1 fruit fly cellular context compared by ENCODE assay signal in genomic region chr2L:5256036-5256846, dm6.
TF ChIP-seq lines count a peak whose summit lies in the region.

No protein-coding gene starts in this region.

TF ChIP-seq in whole organism, embryonic, 481 proteins besides CTCF, POLR2A, EP300 and RAD21 (continued from another document and continues in another):
- no peak for TF ChIP-seq CG34422 (GFP tag; IDR thresholded peaks at IDR 0.05; lab: Robert Waterston, UW)
- TF ChIP-seq CG17912 (GFP tag; optimal IDR thresholded peaks at IDR 0.05; lab: Kevin White, UChicago): no peak
- TF ChIP-seq bbx (GFP tag; IDR thresholded peaks at IDR 0.05; lab: Robert Waterston, UW; ENCODE audit: partially characterized antibody): no peak
- no peak for TF ChIP-seq ERR (GFP tag; optimal IDR thresholded peaks at IDR 0.05; lab: Kevin White, UChicago)
- TF ChIP-seq CG10366 (GFP tag; IDR thresholded peaks at IDR 0.05; lab: Robert Waterston, UW): peak; percentile 24; the same call in 1 of the 2 replicates
- no peak for TF ChIP-seq HLH4C (GFP tag; IDR thresholded peaks at IDR 0.05; lab: Robert Waterston, UW; ENCODE audit: partially characterized antibody)
- TF ChIP-seq hth (optimal IDR thresholded peaks at IDR 0.05; lab: Kevin White, UChicago): no peak
- no peak for TF ChIP-seq CG17612 (GFP tag; IDR thresholded peaks at IDR 0.05; lab: Robert Waterston, UW)
- TF ChIP-seq mam (GFP tag; optimal IDR thresholded peaks at IDR 0.05; lab: Kevin White, UChicago): no peak
- TF ChIP-seq Dll (GFP tag; IDR thresholded peaks at IDR 0.05; lab: Robert Waterston, UW; ENCODE audit: partially characterized antibody): no peak
- no peak for TF ChIP-seq CG6175 (GFP tag; IDR thresholded peaks at IDR 0.05; lab: Robert Waterston, UW)
- peak; percentile 49 for TF ChIP-seq YL-1 (GFP tag; optimal IDR thresholded peaks at IDR 0.05; lab: Kevin White, UChicago)
- TF ChIP-seq cas (GFP tag; IDR thresholded peaks at IDR 0.05; lab: Robert Waterston, UW): no peak
- no peak for TF ChIP-seq Stat92E (GFP tag; optimal IDR thresholded peaks at IDR 0.05; lab: Kevin White, UChicago)
- peak; percentile 21; the same call in 1 of the 2 replicates for TF ChIP-seq Ada2b (GFP tag; IDR thresholded peaks at IDR 0.05; lab: Robert Waterston, UW)
- TF ChIP-seq gce (GFP tag; IDR thresholded peaks at IDR 0.05; lab: Robert Waterston, UW): peak; percentile 68
- no peak for TF ChIP-seq nerfin-2 (GFP tag; IDR thresholded peaks at IDR 0.05; lab: Robert Waterston, UW; ENCODE audit: partially characterized antibody)
- TF ChIP-seq jing (GFP tag; optimal IDR thresholded peaks at IDR 0.05; lab: Kevin White, UChicago): no peak
- TF ChIP-seq crc (GFP tag; optimal IDR thresholded peaks at IDR 0.05; lab: Kevin White, UChicago): no peak
- TF ChIP-seq NFAT (GFP tag; IDR thresholded peaks at IDR 0.05; lab: Robert Waterston, UW): no peak
- peak; percentile 33 for TF ChIP-seq phol (tag; optimal IDR thresholded peaks at IDR 0.05; lab: Kevin White, UChicago)
- no peak for TF ChIP-seq CG4404 (GFP tag; IDR thresholded peaks at IDR 0.05; lab: Robert Waterston, UW)
- peak in 1 of 3 experiments; percentile 69 for TF ChIP-seq lola (GFP tag; optimal IDR thresholded peaks at IDR 0.05; lab: Kevin White, UChicago)
- peak; percentile 36 for TF ChIP-seq run (tag; optimal IDR thresholded peaks at IDR 0.05; lab: Kevin White, UChicago)
- peak; percentile 46 for TF ChIP-seq CG17359 (tag; optimal IDR thresholded peaks at IDR 0.05; lab: Kevin White, UChicago)
- peak; percentile 25 for TF ChIP-seq odd (GFP tag; optimal IDR thresholded peaks at IDR 0.05; lab: Kevin White, UChicago)
- no peak for TF ChIP-seq gcm2 (GFP tag; optimal IDR thresholded peaks at IDR 0.05; lab: Kevin White, UChicago)
- TF ChIP-seq z (GFP tag; IDR thresholded peaks at IDR 0.05; lab: Robert Waterston, UW): peak; percentile 66
- no peak for TF ChIP-seq CG7372 (GFP tag; IDR thresholded peaks at IDR 0.05; lab: Robert Waterston, UW)
- no peak for TF ChIP-seq Sry-δ (GFP tag; optimal IDR thresholded peaks at IDR 0.05; lab: Kevin White, UChicago)
- no peak for TF ChIP-seq Dek (tag; optimal IDR thresholded peaks at IDR 0.05; lab: Kevin White, UChicago)
- 0 out of 2 replicates have a peak, but pooled peaks have one; percentile 11 for TF ChIP-seq ttk (GFP tag; IDR thresholded peaks at IDR 0.05; lab: Robert Waterston, UW)
- TF ChIP-seq CG12155 (GFP tag; optimal IDR thresholded peaks at IDR 0.05; lab: Kevin White, UChicago): no peak
- TF ChIP-seq CG14014 (GFP tag; IDR thresholded peaks at IDR 0.05; lab: Robert Waterston, UW): peak; percentile 17; the same call in 1 of the 2 replicates
- TF ChIP-seq CG15601 (tag; optimal IDR thresholded peaks at IDR 0.05; lab: Kevin White, UChicago): peak; percentile 62
- TF ChIP-seq tio (GFP tag; optimal IDR thresholded peaks at IDR 0.05; lab: Kevin White, UChicago): peak; percentile 30
- no peak for TF ChIP-seq CG11695 (GFP tag; IDR thresholded peaks at IDR 0.05; lab: Robert Waterston, UW)
- TF ChIP-seq HmgZ (tag; optimal IDR thresholded peaks at IDR 0.05; lab: Kevin White, UChicago): no peak
- TF ChIP-seq Trl (optimal IDR thresholded peaks at IDR 0.05; lab: Kevin White, UChicago): no peak
- TF ChIP-seq Trl (GFP tag; optimal IDR thresholded peaks at IDR 0.05; lab: Kevin White, UChicago): peak; percentile 48
- TF ChIP-seq CG14965 (GFP tag; optimal IDR thresholded peaks at IDR 0.05; lab: Kevin White, UChicago; ENCODE audit: borderline replicate concordance): no peak
- no peak for TF ChIP-seq CG8765 (GFP tag; IDR thresholded peaks at IDR 0.05; lab: Robert Waterston, UW)
- no peak for TF ChIP-seq CG13287 (GFP tag; IDR thresholded peaks at IDR 0.05; lab: Robert Waterston, UW; ENCODE audit: partially characterized antibody)
- TF ChIP-seq CG34376 (GFP tag; optimal IDR thresholded peaks at IDR 0.05; lab: Kevin White, UChicago): peak; percentile 13
- TF ChIP-seq ems (GFP tag; optimal IDR thresholded peaks at IDR 0.05; lab: Kevin White, UChicago): peak; percentile 5
- TF ChIP-seq crp (GFP tag; optimal IDR thresholded peaks at IDR 0.05; lab: Kevin White, UChicago): no peak
- peak; percentile 14 for TF ChIP-seq CG10462 (GFP tag; optimal IDR thresholded peaks at IDR 0.05; lab: Kevin White, UChicago)
- TF ChIP-seq lbe (GFP tag; optimal IDR thresholded peaks at IDR 0.05; lab: Kevin White, UChicago): peak; percentile 85
- peak; percentile 34 for TF ChIP-seq CG2712 (tag; optimal IDR thresholded peaks at IDR 0.05; lab: Kevin White, UChicago)
- no peak for TF ChIP-seq CG9215 (GFP tag; IDR thresholded peaks at IDR 0.05; lab: Robert Waterston, UW)
- peak; percentile 66 for TF ChIP-seq twi (tag; optimal IDR thresholded peaks at IDR 0.05; lab: Kevin White, UChicago)
- TF ChIP-seq CG4854 (GFP tag; optimal IDR thresholded peaks at IDR 0.05; lab: Kevin White, UChicago): no peak
- no peak for TF ChIP-seq CG7963 (GFP tag; IDR thresholded peaks at IDR 0.05; lab: Robert Waterston, UW; ENCODE audit: partially characterized antibody)
- TF ChIP-seq Adf1 (GFP tag; IDR thresholded peaks at IDR 0.05; lab: Robert Waterston, UW): no peak
- peak; percentile 39 for TF ChIP-seq CG12391 (tag; optimal IDR thresholded peaks at IDR 0.05; lab: Kevin White, UChicago)
- TF ChIP-seq CG5953 (GFP tag; IDR thresholded peaks at IDR 0.05; lab: Robert Waterston, UW): no peak
- TF ChIP-seq Atf3 (GFP tag; optimal IDR thresholded peaks at IDR 0.05; lab: Kevin White, UChicago): no peak
- TF ChIP-seq ewg (GFP tag; optimal IDR thresholded peaks at IDR 0.05; lab: Kevin White, UChicago): no peak
- TF ChIP-seq CG7271 (tag; optimal IDR thresholded peaks at IDR 0.05; lab: Kevin White, UChicago): no peak
- no peak for TF ChIP-seq gsb (GFP tag; IDR thresholded peaks at IDR 0.05; lab: Robert Waterston, UW)
- peak; percentile 19; the same call in 1 of the 2 replicates for TF ChIP-seq lmd (GFP tag; IDR thresholded peaks at IDR 0.05; lab: Robert Waterston, UW)
- peak; percentile 88 for TF ChIP-seq chm (GFP tag; IDR thresholded peaks at IDR 0.05; lab: Robert Waterston, UW)
- no peak for TF ChIP-seq bigmax (GFP tag; optimal IDR thresholded peaks at IDR 0.05; lab: Kevin White, UChicago)
- TF ChIP-seq GATAe (GFP tag; conservative IDR thresholded peaks at IDR 0.05; lab: Robert Waterston, UW): peak; percentile 37; the same call in 1 of the 2 replicates
- TF ChIP-seq CG2199 (GFP tag; IDR thresholded peaks at IDR 0.05; lab: Robert Waterston, UW): no peak
- no peak for TF ChIP-seq CG11085 (GFP tag; IDR thresholded peaks at IDR 0.05; lab: Robert Waterston, UW)
- no peak for TF ChIP-seq inv (GFP tag; IDR thresholded peaks at IDR 0.05; lab: Robert Waterston, UW; ENCODE audit: partially characterized antibody)
- TF ChIP-seq H2.0 (GFP tag; IDR thresholded peaks at IDR 0.05; lab: Robert Waterston, UW): peak; percentile 39; the same call in 1 of the 2 replicates
- no peak for TF ChIP-seq MBD-R2 (GFP tag; IDR thresholded peaks at IDR 0.05; lab: Robert Waterston, UW)
- TF ChIP-seq Hmr (GFP tag; optimal IDR thresholded peaks at IDR 0.05; lab: Kevin White, UChicago): no peak
- TF ChIP-seq luna (GFP tag; optimal IDR thresholded peaks at IDR 0.05; lab: Kevin White, UChicago): no peak
- peak; percentile 15 for TF ChIP-seq CoRest (tag; optimal IDR thresholded peaks at IDR 0.05; lab: Kevin White, UChicago)
- TF ChIP-seq CG3163 (GFP tag; optimal IDR thresholded peaks at IDR 0.05; lab: Kevin White, UChicago): no peak
- peak; percentile 37 for TF ChIP-seq CG10267 (tag; optimal IDR thresholded peaks at IDR 0.05; lab: Kevin White, UChicago)
- no peak for TF ChIP-seq Usf (GFP tag; optimal IDR thresholded peaks at IDR 0.05; lab: Kevin White, UChicago)
- TF ChIP-seq cwo (GFP tag; optimal IDR thresholded peaks at IDR 0.05; lab: Kevin White, UChicago): no peak
- TF ChIP-seq Fer1 (GFP tag; optimal IDR thresholded peaks at IDR 0.05; lab: Kevin White, UChicago): no peak
- no peak for TF ChIP-seq Gsc (GFP tag; IDR thresholded peaks at IDR 0.05; lab: Robert Waterston, UW)
- TF ChIP-seq row (GFP tag; IDR thresholded peaks at IDR 0.05; lab: Robert Waterston, UW): peak; percentile 68
- TF ChIP-seq unc-4 (GFP tag; IDR thresholded peaks at IDR 0.05; lab: Robert Waterston, UW; ENCODE audit: partially characterized antibody): no peak
- TF ChIP-seq fd64A (GFP tag; optimal IDR thresholded peaks at IDR 0.05; lab: Kevin White, UChicago): peak; percentile 75
- TF ChIP-seq CG4360 (GFP tag; IDR thresholded peaks at IDR 0.05; lab: Robert Waterston, UW): 0 out of 2 replicates have a peak, but pooled peaks have one; percentile 46
- TF ChIP-seq C15 (GFP tag; IDR thresholded peaks at IDR 0.05; lab: Robert Waterston, UW): no peak
- TF ChIP-seq CG10274 (GFP tag; optimal IDR thresholded peaks at IDR 0.05; lab: Kevin White, UChicago): no peak
- peak; percentile 3 for TF ChIP-seq slp2 (GFP tag; optimal IDR thresholded peaks at IDR 0.05; lab: Kevin White, UChicago)
- TF ChIP-seq CG12071 (GFP tag; optimal IDR thresholded peaks at IDR 0.05; lab: Kevin White, UChicago): no peak
- TF ChIP-seq pan (optimal IDR thresholded peaks at IDR 0.05; lab: Kevin White, UChicago): no peak
- TF ChIP-seq pan (GFP tag; optimal IDR thresholded peaks at IDR 0.05 in 1 of 2, IDR thresholded peaks at IDR 0.05 in 1 of 2): peak in 1 of 2 experiments; percentile 54
- TF ChIP-seq Ptx1 (GFP tag; IDR thresholded peaks at IDR 0.05; lab: Robert Waterston, UW): peak; percentile 55
- TF ChIP-seq CG3726 (GFP tag; IDR thresholded peaks at IDR 0.05; lab: Robert Waterston, UW): 0 out of 3 replicates have a peak, but pooled peaks have one; percentile 22
- peak; percentile 59 for TF ChIP-seq CG10209 (GFP tag; optimal IDR thresholded peaks at IDR 0.05; lab: Kevin White, UChicago)
- peak; percentile 32 for TF ChIP-seq Xbp1 (GFP tag; optimal IDR thresholded peaks at IDR 0.05; lab: Kevin White, UChicago)
- TF ChIP-seq CG6854 (GFP tag; optimal IDR thresholded peaks at IDR 0.05; lab: Kevin White, UChicago): no peak
- TF ChIP-seq tin (GFP tag; optimal IDR thresholded peaks at IDR 0.05; lab: Kevin White, UChicago): no peak
- no peak for TF ChIP-seq CG11560 (tag; IDR thresholded peaks at IDR 0.05; lab: Robert Waterston, UW)
- TF ChIP-seq CG15269 (tag; optimal IDR thresholded peaks at IDR 0.05; lab: Kevin White, UChicago): no peak
- no peak for TF ChIP-seq scrt (GFP tag; optimal IDR thresholded peaks at IDR 0.05; lab: Kevin White, UChicago)
- TF ChIP-seq sug (tag; optimal IDR thresholded peaks at IDR 0.05; lab: Kevin White, UChicago): peak; percentile 67
- no peak for TF ChIP-seq al (GFP tag; IDR thresholded peaks at IDR 0.05; lab: Robert Waterston, UW)
- TF ChIP-seq jumu (GFP tag; optimal IDR thresholded peaks at IDR 0.05; lab: Kevin White, UChicago): no peak
- peak; percentile 13 for TF ChIP-seq PHDP (tag; optimal IDR thresholded peaks at IDR 0.05; lab: Kevin White, UChicago)
- TF ChIP-seq Dref (GFP tag; IDR thresholded peaks at IDR 0.05; lab: Robert Waterston, UW): no peak
- TF ChIP-seq knrl (GFP tag; IDR thresholded peaks at IDR 0.05; lab: Robert Waterston, UW; ENCODE audit: partially characterized antibody): no peak
- 0 out of 2 replicates have a peak, but pooled peaks have one; percentile 16 for TF ChIP-seq CG10321 (GFP tag; IDR thresholded peaks at IDR 0.05; lab: Robert Waterston, UW)
- TF ChIP-seq grau (tag; optimal IDR thresholded peaks at IDR 0.05; lab: Kevin White, UChicago): peak; percentile 17
- 0 out of 2 replicates have a peak, but pooled peaks have one; percentile 36 for TF ChIP-seq ap (GFP tag; IDR thresholded peaks at IDR 0.05; lab: Robert Waterston, UW)
- no peak for TF ChIP-seq NfI (GFP tag; optimal IDR thresholded peaks at IDR 0.05; lab: Kevin White, UChicago)
- TF ChIP-seq CG11093 (GFP tag; IDR thresholded peaks at IDR 0.05; lab: Robert Waterston, UW): no peak; the same call in 2 of the 3 replicates
- TF ChIP-seq CG12299 (tag; optimal IDR thresholded peaks at IDR 0.05; lab: Kevin White, UChicago): no peak
- no peak for TF ChIP-seq mirr (GFP tag; optimal IDR thresholded peaks at IDR 0.05; lab: Kevin White, UChicago)
- TF ChIP-seq CG9817 (tag; optimal IDR thresholded peaks at IDR 0.05; lab: Kevin White, UChicago): no peak
- peak; percentile 47 for TF ChIP-seq CG7987 (GFP tag; optimal IDR thresholded peaks at IDR 0.05; lab: Kevin White, UChicago)
- no peak for TF ChIP-seq CG12744 (GFP tag; optimal IDR thresholded peaks at IDR 0.05; lab: Kevin White, UChicago)
- no peak for TF ChIP-seq hb (GFP tag; IDR thresholded peaks at IDR 0.05; lab: Robert Waterston, UW; ENCODE audit: partially characterized antibody)
- no peak for TF ChIP-seq CG17829 (tag; optimal IDR thresholded peaks at IDR 0.05; lab: Kevin White, UChicago)
- TF ChIP-seq CG42726 (GFP tag; IDR thresholded peaks at IDR 0.05; lab: Robert Waterston, UW; ENCODE audit: partially characterized antibody): no peak
- no peak for TF ChIP-seq CG34224 (GFP tag; IDR thresholded peaks at IDR 0.05; lab: Robert Waterston, UW; ENCODE audit: partially characterized antibody)
- peak; percentile 79 for TF ChIP-seq fd102C (GFP tag; optimal IDR thresholded peaks at IDR 0.05; lab: Kevin White, UChicago)
- peak; percentile 49 for TF ChIP-seq CG1529 (GFP tag; optimal IDR thresholded peaks at IDR 0.05; lab: Kevin White, UChicago)
- TF ChIP-seq eyg (GFP tag; optimal IDR thresholded peaks at IDR 0.05; lab: Kevin White, UChicago): no peak
- no peak for TF ChIP-seq CG15073 (GFP tag; optimal IDR thresholded peaks at IDR 0.05; lab: Kevin White, UChicago)
- TF ChIP-seq CG10565 (GFP tag; optimal IDR thresholded peaks at IDR 0.05; lab: Kevin White, UChicago): no peak
- peak; percentile 57 for TF ChIP-seq Mes4 (GFP tag; optimal IDR thresholded peaks at IDR 0.05; lab: Kevin White, UChicago)
- TF ChIP-seq salm (tag; optimal IDR thresholded peaks at IDR 0.05; lab: Kevin White, UChicago): peak; percentile 88
- peak; percentile 21 for TF ChIP-seq pnt (GFP tag; optimal IDR thresholded peaks at IDR 0.05; lab: Kevin White, UChicago)
- no peak for TF ChIP-seq yki (optimal IDR thresholded peaks at IDR 0.05; lab: Kevin White, UChicago)
- no peak for TF ChIP-seq toy (GFP tag; IDR thresholded peaks at IDR 0.05; lab: Robert Waterston, UW)
- 0 out of 2 replicates have a peak, but pooled peaks have one; percentile 18 for TF ChIP-seq Nf-YA (GFP tag; IDR thresholded peaks at IDR 0.05; lab: Robert Waterston, UW)
- TF ChIP-seq CG18262 (tag; optimal IDR thresholded peaks at IDR 0.05; lab: Kevin White, UChicago): peak; percentile 58
- TF ChIP-seq pros (GFP tag; optimal IDR thresholded peaks at IDR 0.05; lab: Kevin White, UChicago): peak; percentile 23
- TF ChIP-seq dpn (GFP tag; optimal IDR thresholded peaks at IDR 0.05; lab: Kevin White, UChicago): peak; percentile 15 to 21
- TF ChIP-seq CG10431 (GFP tag; optimal IDR thresholded peaks at IDR 0.05; lab: Kevin White, UChicago): peak; percentile 35
